Fruit fly (Drosophila melanogaster): Measurements from ENCODE around the gene CG2201.

CG2201 gene

DNA sequence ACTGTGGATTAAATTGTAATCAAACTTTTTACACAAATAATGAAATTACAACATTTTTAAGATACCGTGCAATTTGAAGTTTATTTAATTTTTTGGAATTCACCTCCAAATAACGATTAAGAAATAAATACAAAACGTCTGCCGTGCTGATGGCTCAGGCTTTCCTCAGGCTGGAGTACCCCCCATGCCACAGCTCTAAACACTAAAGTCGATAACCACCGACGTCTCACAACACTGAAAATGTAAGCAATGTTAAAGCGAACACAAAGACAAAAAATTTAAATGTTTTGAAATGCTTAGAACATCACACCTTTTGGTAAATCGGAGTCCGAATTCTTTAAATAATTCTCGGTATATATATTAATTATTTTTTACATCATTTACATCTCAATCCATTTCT, 33.5 kb upstream of the CG2201 start (continued):
- TF ChIP-seq CG13424 (tag; optimal IDR thresholded peaks at IDR 0.05) (peak; percentile 54), BEAF-32 (GFP tag; optimal IDR thresholded peaks at IDR 0.05) (peak; percentile 37), CG3163 (GFP tag; optimal IDR thresholded peaks at IDR 0.05) (peak; percentile 13), Hey (tag; optimal IDR thresholded peaks at IDR 0.05) (no peak), CG32532 (GFP tag; IDR thresholded peaks at IDR 0.05) (peak; percentile 73), ATbp (GFP tag; optimal IDR thresholded peaks at IDR 0.05) (peak; percentile 41), esg (GFP tag; conservative IDR thresholded peaks at IDR 0.05) (no peak), Fer1 (GFP tag; optimal IDR thresholded peaks at IDR 0.05) (peak; percentile 58), D19B (GFP tag; optimal IDR thresholded peaks at IDR 0.05) (peak; percentile 17), CG9817 (tag; optimal IDR thresholded peaks at IDR 0.05) (no peak), usp (GFP tag; optimal IDR thresholded peaks at IDR 0.05) (no peak), Bteb2 (GFP tag; optimal IDR thresholded peaks at IDR 0.05) (peak; percentile 12), lbe (GFP tag; optimal IDR thresholded peaks at IDR 0.05) (no peak), CG16779 (GFP tag; IDR thresholded peaks at IDR 0.05) (peak; percentile 71), vvl (GFP tag; IDR thresholded peaks at IDR 0.05) (no peak), Dad (GFP tag; optimal IDR thresholded peaks at IDR 0.05) (peak; percentile 22), odd (GFP tag; optimal IDR thresholded peaks at IDR 0.05) (no peak), fd96Cb (tag; optimal IDR thresholded peaks at IDR 0.05) (peak; percentile 32), tup (GFP tag; optimal IDR thresholded peaks at IDR 0.05) (no peak), bowl (GFP tag; IDR thresholded peaks at IDR 0.05) (no peak), oc (tag; optimal IDR thresholded peaks at IDR 0.05) (no peak), mirr (GFP tag; optimal IDR thresholded peaks at IDR 0.05) (no peak), CG11695 (GFP tag; IDR thresholded peaks at IDR 0.05) (peak; percentile 57; the same call in 1 of the 3 replicates), Elba2 (GFP tag; optimal IDR thresholded peaks at IDR 0.05) (no peak), CG16863 (GFP tag; optimal IDR thresholded peaks at IDR 0.05) (peak; percentile 59), dmrt99B (tag; optimal IDR thresholded peaks at IDR 0.05) (no peak), CG18262 (tag; optimal IDR thresholded peaks at IDR 0.05) (peak; percentile 44), CG5180 (GFP tag; optimal IDR thresholded peaks at IDR 0.05) (no peak), CG10267 (tag; optimal IDR thresholded peaks at IDR 0.05) (peak; percentile 89), ap (GFP tag; IDR thresholded peaks at IDR 0.05) (no peak; the same call in 1 of the 2 replicates), br (optimal IDR thresholded peaks at IDR 0.05) (no peak), CG6683 (GFP tag; optimal IDR thresholded peaks at IDR 0.05) (no peak), CG12155 (GFP tag; optimal IDR thresholded peaks at IDR 0.05) (peak; percentile 38), prd (optimal IDR thresholded peaks at IDR 0.05) (no peak), prd (GFP tag; IDR thresholded peaks at IDR 0.05) (no peak; the same call in 2 of the 3 replicates), Sry-β (GFP tag; optimal IDR thresholded peaks at IDR 0.05) (no peak), Sin3A (optimal IDR thresholded peaks at IDR 0.05) (no peak), NK7.1 (GFP tag; optimal IDR thresholded peaks at IDR 0.05) (peak; percentile 31), Antp (GFP tag; optimal IDR thresholded peaks at IDR 0.05) (peak; percentile 50), CG31388 (GFP tag; optimal IDR thresholded peaks at IDR 0.05) (no peak), CG13296 (GFP tag; optimal IDR thresholded peaks at IDR 0.05) (peak; percentile 27), Dbx (GFP tag; IDR thresholded peaks at IDR 0.05) (peak; percentile 73; the same call in 2 of the 3 replicates), CG14667 (GFP tag; IDR thresholded peaks at IDR 0.05) (no peak; the same call in 1 of the 2 replicates), CG12299 (tag; optimal IDR thresholded peaks at IDR 0.05) (peak; percentile 1), CG17359 (tag; optimal IDR thresholded peaks at IDR 0.05) (peak; percentile 47), az2 (GFP tag; optimal IDR thresholded peaks at IDR 0.05) (peak; percentile 42), Spps (tag; optimal IDR thresholded peaks at IDR 0.05) (no peak), tna (GFP tag; IDR thresholded peaks at IDR 0.05; ENCODE audit: partially characterized antibody) (no peak), CG7786 (GFP tag; optimal IDR thresholded peaks at IDR 0.05) (peak; percentile 72), hth (optimal IDR thresholded peaks at IDR 0.05) (no peak), HHEX (GFP tag; optimal IDR thresholded peaks at IDR 0.05) (peak; percentile 34), NFAT (GFP tag; IDR thresholded peaks at IDR 0.05) (no peak; the same call in 1 of the 2 replicates)

All from whole organism, embryonic.